Worm (Caenorhabditis elegans) whole organism, L2 larva: ENCODE measurements around the gene F42A9.9.

Experiments used
- C34F6.9 ChIP-seq: fragments of 150-350 bp; optimal IDR thresholded peaks from 2 replicates; lab custom pipeline; 2014; ENCODE audit warnings: missing biosample characterization, missing genetic modification characterization
- F13H6.1 ChIP-seq: sonication (generic microtip); optimal IDR thresholded peaks from 2 replicates; lab custom pipeline; 2016; ENCODE audit warnings: missing genetic modification characterization, missing compliant biosample characterization
- R02D3.7 ChIP-seq: fragments of 150-350 bp; optimal IDR thresholded peaks from 2 replicates; lab custom pipeline; 2014; ENCODE audit warnings: missing biosample characterization, missing genetic modification characterization
- Y55F3AM.14 ChIP-seq: fragments of 200-800 bp; sonication (Bioruptor generic); optimal IDR thresholded peaks from 2 replicates; lab custom pipeline; 2018; ENCODE audit warnings: mild to moderate bottlenecking, missing genetic modification characterization, missing compliant biosample characterization
- ZK546.5 ChIP-seq: sonication (generic microtip); optimal IDR thresholded peaks from 2 replicates; lab custom pipeline; 2017; ENCODE audit warnings: missing biosample characterization, missing genetic modification characterization
- alr-1 ChIP-seq: fragments of 150-350 bp; optimal IDR thresholded peaks from 2 replicates; lab custom pipeline; 2014; ENCODE audit warnings: missing biosample characterization, missing genetic modification characterization
- aly-2 ChIP-seq: fragments of 150-350 bp; optimal IDR thresholded peaks from 2 replicates; lab custom pipeline; 2014; ENCODE audit warnings: missing biosample characterization, missing genetic modification characterization
- ama-1 ChIP-seq: fragments of 150-350 bp; optimal IDR thresholded peaks from 2 replicates; lab custom pipeline; 2018; ENCODE audit warnings: inconsistent platforms
- blmp-1 ChIP-seq: sonication (generic microtip); optimal IDR thresholded peaks from 2 replicates; lab custom pipeline; 2017; ENCODE audit warnings: missing genetic modification characterization, mild to moderate bottlenecking, missing compliant biosample characterization, antibody characterized with exemption, moderate library complexity; ENCODE audit not compliant: insufficient read depth
- ceh-16 ChIP-seq: fragments of 150-350 bp; optimal IDR thresholded peaks from 2 replicates; lab custom pipeline; 2014; ENCODE audit warnings: missing biosample characterization, missing genetic modification characterization
- ceh-82 ChIP-seq: fragments of 150-350 bp; optimal IDR thresholded peaks from 2 replicates; lab custom pipeline; 2014; ENCODE audit warnings: missing biosample characterization, missing genetic modification characterization
- crh-2 ChIP-seq: sonication (generic microtip); optimal IDR thresholded peaks from 2 replicates; lab custom pipeline; 2017; ENCODE audit warnings: missing biosample characterization, missing genetic modification characterization
- dmd-4 ChIP-seq: sonication (generic microtip); optimal IDR thresholded peaks from 2 replicates; lab custom pipeline; 2017; ENCODE audit warnings: missing biosample characterization, missing genetic modification characterization
- egl-27 ChIP-seq: sonication (generic microtip); optimal IDR thresholded peaks from 3 replicates; lab custom pipeline; 2017; ENCODE audit warnings: missing biosample characterization, missing genetic modification reagents, missing genetic modification characterization
- elt-1 ChIP-seq: fragments of 150-350 bp; optimal IDR thresholded peaks from 2 replicates; lab custom pipeline; 2014; ENCODE audit warnings: missing biosample characterization, missing genetic modification characterization
- fos-1 ChIP-seq: fragments of 150-350 bp; optimal IDR thresholded peaks from 2 replicates; lab custom pipeline; 2014; ENCODE audit warnings: missing biosample characterization, missing genetic modification characterization
- gmeb-1 ChIP-seq: fragments of 150-350 bp; optimal IDR thresholded peaks from 2 replicates; lab custom pipeline; 2014; ENCODE audit warnings: missing biosample characterization, missing genetic modification characterization
- lin-11 ChIP-seq: fragments of 150-350 bp; sonication (generic microtip); optimal IDR thresholded peaks from 2 replicates; lab custom pipeline; 2014; ENCODE audit warnings: missing biosample characterization, missing genetic modification characterization, inconsistent platforms, mixed read lengths
- lin-13 ChIP-seq: fragments of 150-350 bp; optimal IDR thresholded peaks from 2 replicates; lab custom pipeline; 2014; ENCODE audit warnings: missing biosample characterization, missing genetic modification reagents, missing genetic modification characterization
- lin-39 ChIP-seq: fragments of 150-350 bp; optimal IDR thresholded peaks from 2 replicates; lab custom pipeline; 2014; ENCODE audit warnings: missing biosample characterization, missing genetic modification reagents, missing genetic modification characterization
- lsy-2 ChIP-seq, 2 experiments: fragments of 150-350 bp in 1 of 2; sonication (generic microtip) in 1 of 2; optimal IDR thresholded peaks; 2 replicates each; lab custom pipeline; 2014 to 2017; ENCODE audit warnings: missing biosample characterization in 2 of 2, missing genetic modification characterization in 2 of 2
- mab-5 ChIP-seq: fragments of 150-350 bp; optimal IDR thresholded peaks from 2 replicates; lab custom pipeline; 2014; ENCODE audit warnings: missing biosample characterization, missing genetic modification characterization
- mbf-1 ChIP-seq: sonication (generic microtip); optimal IDR thresholded peaks from 2 replicates; lab custom pipeline; 2017; ENCODE audit warnings: missing biosample characterization, missing genetic modification characterization
- mdl-1 ChIP-seq, 2 experiments: fragments of 150-350 bp in 1 of 2; sonication (generic microtip) in 1 of 2; optimal IDR thresholded peaks; 2 replicates each; lab custom pipeline; 2017; ENCODE audit warnings: missing biosample characterization in 2 of 2, missing genetic modification characterization in 2 of 2
- nhr-10 ChIP-seq: sonication (generic microtip); optimal IDR thresholded peaks from 2 replicates; lab custom pipeline; 2017; ENCODE audit warnings: missing biosample characterization, missing genetic modification characterization
- nhr-11 ChIP-seq: fragments of 150-350 bp; optimal IDR thresholded peaks from 2 replicates; lab custom pipeline; 2014; ENCODE audit warnings: missing biosample characterization, missing genetic modification characterization
- nhr-12 ChIP-seq: fragments of 150-350 bp; optimal IDR thresholded peaks from 2 replicates; lab custom pipeline; 2014; ENCODE audit warnings: missing biosample characterization, missing genetic modification characterization
- nhr-129 ChIP-seq: fragments of 150-350 bp; optimal IDR thresholded peaks from 2 replicates; lab custom pipeline; 2014; ENCODE audit warnings: missing biosample characterization, missing genetic modification characterization
- nhr-21 ChIP-seq: fragments of 150-350 bp; optimal IDR thresholded peaks from 2 replicates; lab custom pipeline; 2014; ENCODE audit warnings: missing biosample characterization, missing genetic modification characterization
- nhr-23 ChIP-seq: fragments of 150-350 bp; optimal IDR thresholded peaks from 2 replicates; lab custom pipeline; 2014; ENCODE audit warnings: missing biosample characterization, missing genetic modification reagents, missing genetic modification characterization
- nhr-237 ChIP-seq: fragments of 150-350 bp; optimal IDR thresholded peaks from 2 replicates; lab custom pipeline; 2014; ENCODE audit warnings: missing biosample characterization, missing genetic modification characterization
- nhr-25 ChIP-seq: fragments of 150-350 bp; sonication (generic microtip); optimal IDR thresholded peaks from 3 replicates; lab custom pipeline; 2014; ENCODE audit warnings: missing biosample characterization, missing genetic modification characterization
- nhr-6 ChIP-seq: fragments of 150-350 bp; optimal IDR thresholded peaks from 2 replicates; lab custom pipeline; 2014; ENCODE audit warnings: missing biosample characterization, missing genetic modification characterization
- peb-1 ChIP-seq: fragments of 150-350 bp; optimal IDR thresholded peaks from 2 replicates; lab custom pipeline; 2014; ENCODE audit warnings: missing biosample characterization, missing genetic modification characterization
- sem-4 ChIP-seq: fragments of 150-350 bp; optimal IDR thresholded peaks from 2 replicates; lab custom pipeline; 2014; ENCODE audit warnings: missing biosample characterization, missing genetic modification reagents, missing genetic modification characterization
- skn-1 ChIP-seq: sonication (generic microtip); optimal IDR thresholded peaks from 2 replicates; lab custom pipeline; 2017; ENCODE audit warnings: missing biosample characterization, missing genetic modification characterization
- sma-3 ChIP-seq: sonication (generic microtip); optimal IDR thresholded peaks from 2 replicates; lab custom pipeline; 2016; ENCODE audit warnings: missing genetic modification reagents, missing genetic modification characterization, missing compliant biosample characterization
- sma-9 ChIP-seq, 2 experiments: fragments of 150-350 bp in 1 of 2; sonication (generic microtip) in 1 of 2; optimal IDR thresholded peaks; 2 replicates each; lab custom pipeline; 2014 to 2016; ENCODE audit warnings: missing genetic modification characterization in 2 of 2, mild to moderate bottlenecking in 1 of 2, missing biosample characterization in 1 of 2, missing compliant biosample characterization in 1 of 2, missing genetic modification reagents in 1 of 2, moderate library complexity in 1 of 2
- snpc-4 ChIP-seq: fragments of 150-350 bp; optimal IDR thresholded peaks from 2 replicates; lab custom pipeline; 2014; ENCODE audit warnings: missing biosample characterization, missing genetic modification characterization
- unc-55 ChIP-seq: fragments of 150-350 bp; sonication (generic microtip); optimal IDR thresholded peaks from 3 replicates; lab custom pipeline; 2014; ENCODE audit warnings: missing biosample characterization, missing genetic modification reagents, missing genetic modification characterization
- unc-62 ChIP-seq: fragments of 150-350 bp; optimal IDR thresholded peaks from 2 replicates; lab custom pipeline; 2014; ENCODE audit warnings: missing biosample characterization, missing genetic modification reagents, missing genetic modification characterization
- ztf-1 ChIP-seq: fragments of 200-800 bp; sonication (Bioruptor generic); conservative IDR thresholded peaks from 2 replicates; pipeline ENCODE4 v1.3.6; 2022; ENCODE audit warnings: missing genetic modification characterization, missing compliant biosample characterization
- ztf-4 ChIP-seq: fragments of 150-350 bp; optimal IDR thresholded peaks from 2 replicates; lab custom pipeline; 2014; ENCODE audit warnings: missing biosample characterization, missing genetic modification characterization

The F42A9.9 gene

ce11 chrIV:8631033-8631432 is 7.6 kb downstream of the F42A9.9 start, which contains the start of gene dgk-4:
dgk-4 (plus strand) TSS chrIV:8631333.
- no peak for TF ChIP-seq nhr-12
- TF ChIP-seq nhr-25 (tag; lab: Kevin White, UChicago), result no peak
- no peak for TF ChIP-seq ceh-82
- TF ChIP-seq ztf-4 (tag; lab: Kevin White, UChicago), result no peak
- no peak for TF ChIP-seq sem-4 (tag; lab: Kevin White, UChicago)
- TF ChIP-seq R02D3.7 (tag; lab: Kevin White, UChicago), result no peak
- TF ChIP-seq nhr-6 (tag; lab: Kevin White, UChicago), result no peak
- TF ChIP-seq mbf-1 (tag; lab: Kevin White, UChicago), result no peak
- TF ChIP-seq nhr-21 (tag; lab: Kevin White, UChicago), result no peak
- no peak for TF ChIP-seq unc-62 (GFP tag; lab: Kevin White, UChicago)
- TF ChIP-seq, all 48 proteins: peak for 0

DNA sequence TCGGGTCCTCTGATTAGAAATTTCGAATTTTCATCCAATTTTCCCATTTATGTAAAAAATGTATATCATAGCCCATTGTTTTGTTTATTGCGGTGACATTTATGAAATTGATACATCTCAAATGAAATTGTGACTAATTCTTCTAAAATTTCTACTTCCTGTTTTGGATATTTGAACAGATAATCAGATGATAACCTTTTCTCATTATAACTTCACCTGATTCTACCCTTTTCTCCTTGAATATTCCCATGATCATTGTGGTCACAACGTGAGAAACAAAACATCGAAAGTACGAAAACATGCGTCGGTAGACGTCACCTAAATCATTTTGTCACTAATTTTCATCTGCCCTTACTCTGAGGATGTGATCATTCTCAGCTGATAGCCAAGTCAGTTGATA is 8.4 kb downstream of the F42A9.9 start:
- TF ChIP-seq gmeb-1 (tag; lab: Kevin White, UChicago), result no peak
- TF ChIP-seq, all 48 proteins: peak for 0

- peak; percentile 83 for TF ChIP-seq nhr-129 (tag; lab: Kevin White, UChicago)
- peak; percentile 59 for TF ChIP-seq C34F6.9 (tag; lab: Kevin White, UChicago)
- peak; percentile 35 to 59 for TF ChIP-seq lsy-2 (tag; optimal IDR thresholded peaks at IDR 0.05; lab: Kevin White, UChicago)
- TF ChIP-seq crh-2 (tag; lab: Kevin White, UChicago), result peak; percentile 59
- TF ChIP-seq alr-1 (tag; lab: Kevin White, UChicago), result no peak
- no peak for TF ChIP-seq ceh-16 (tag; lab: Kevin White, UChicago)
- peak; percentile 63 for TF ChIP-seq sma-9 (GFP tag; optimal IDR thresholded peaks at IDR 0.05; lab: Kevin White, UChicago)
- TF ChIP-seq sma-9 (tag; optimal IDR thresholded peaks at IDR 0.05; lab: Kevin White, UChicago), result no peak
- peak; percentile 61 for TF ChIP-seq ztf-4 (tag; lab: Kevin White, UChicago)
- TF ChIP-seq mbf-1 (tag; lab: Kevin White, UChicago), result no peak
- peak; percentile 86 for TF ChIP-seq F13H6.1 (tag; lab: Kevin White, UChicago)
- TF ChIP-seq unc-55, result peak; percentile 65
- peak; percentile 56 for TF ChIP-seq sem-4 (tag; lab: Kevin White, UChicago)
- TF ChIP-seq mdl-1 (tag; optimal IDR thresholded peaks at IDR 0.05; lab: Kevin White, UChicago), result peak in 1 of 2 experiments; percentile 36
- TF ChIP-seq snpc-4, result peak; percentile 39
Observed at ce11 chrIV:8629609-8630052, 9.0 kb downstream of the F42A9.9 start.

DNA sequence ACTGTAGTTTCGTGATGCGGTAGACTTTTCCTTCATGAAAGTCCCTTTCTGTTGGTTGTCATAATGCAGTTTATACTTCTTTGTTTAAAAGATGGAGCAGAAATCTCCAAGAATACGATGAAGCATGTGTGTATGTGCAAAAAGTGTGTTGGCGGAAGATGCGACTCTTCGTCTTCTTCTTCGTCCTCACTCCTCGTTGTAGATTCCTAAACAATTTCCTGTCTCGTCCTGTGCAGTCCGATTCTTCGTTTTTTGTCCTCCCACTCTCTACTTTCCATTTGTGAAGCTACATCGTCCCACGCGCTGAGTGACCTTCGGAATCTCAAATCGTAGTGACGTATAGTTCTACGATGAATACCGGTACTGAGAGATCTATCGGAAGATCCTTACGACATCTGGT is 10.4 kb downstream of the F42A9.9 start:
- TF ChIP-seq ZK546.5, result no peak
- no peak for TF ChIP-seq sma-3
- no peak for TF ChIP-seq nhr-10 (tag; lab: Kevin White, UChicago)
- TF ChIP-seq F13H6.1 (tag; lab: Kevin White, UChicago), result no peak
- TF ChIP-seq egl-27 (tag; lab: Kevin White, UChicago), result no peak
- no peak for TF ChIP-seq mdl-1 (tag; optimal IDR thresholded peaks at IDR 0.05; lab: Kevin White, UChicago)
- no peak for TF ChIP-seq unc-62 (GFP tag; lab: Kevin White, UChicago)
- no peak for TF ChIP-seq ztf-4 (tag; lab: Kevin White, UChicago)
- no peak for TF ChIP-seq sma-9 (GFP tag; optimal IDR thresholded peaks at IDR 0.05; lab: Kevin White, UChicago)
- no peak for TF ChIP-seq sma-9 (tag; optimal IDR thresholded peaks at IDR 0.05; lab: Kevin White, UChicago)
- TF ChIP-seq alr-1 (tag; lab: Kevin White, UChicago), result no peak
- TF ChIP-seq dmd-4, result no peak
- no peak for TF ChIP-seq aly-2 (tag; lab: Kevin White, UChicago)
- TF ChIP-seq unc-55, result no peak
- TF ChIP-seq nhr-11, result no peak
- TF ChIP-seq blmp-1, result no peak
- no peak for TF ChIP-seq lin-11 (tag; lab: Kevin White, UChicago)
- no peak for TF ChIP-seq R02D3.7 (tag; lab: Kevin White, UChicago)
- TF ChIP-seq lin-39 (tag; lab: Kevin White, UChicago), result no peak
- no peak for TF ChIP-seq nhr-23 (tag; lab: Kevin White, UChicago)

DNA sequence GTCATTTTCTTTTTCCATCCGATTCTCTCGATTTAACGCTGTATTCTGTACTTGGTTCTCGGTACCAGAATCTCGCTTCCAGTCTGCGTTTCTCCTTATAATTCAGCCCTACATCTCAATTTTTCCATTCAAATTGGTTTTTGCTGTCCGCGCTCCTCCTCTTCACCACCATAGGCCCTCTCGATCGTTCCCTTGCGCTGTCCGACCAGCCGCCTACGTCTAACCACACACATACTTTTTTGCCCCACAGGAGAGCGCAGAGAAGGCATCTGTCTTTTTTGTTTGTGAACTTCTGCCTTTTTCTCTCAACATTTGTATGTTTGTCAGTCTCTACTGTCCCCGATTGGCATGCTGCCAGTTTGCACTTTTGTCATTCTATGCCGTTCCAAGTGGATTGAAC is 11.3 kb downstream of the F42A9.9 start, which contains the start of gene F42A9.11:
TSS of gene F42A9.11 (plus strand) at position 310 of the 400 bp plus-strand sequence.
- no peak for TF ChIP-seq lin-39 (tag; lab: Kevin White, UChicago)
- no peak for TF ChIP-seq nhr-12
- peak; percentile 46 for TF ChIP-seq C34F6.9 (tag; lab: Kevin White, UChicago)
- no peak for TF ChIP-seq ztf-4 (tag; lab: Kevin White, UChicago)
- no peak for TF ChIP-seq skn-1 (tag; lab: Kevin White, UChicago)
- TF ChIP-seq ztf-1, result no peak
- TF ChIP-seq ceh-16 (tag; lab: Kevin White, UChicago), result no peak
- no peak for TF ChIP-seq mab-5 (tag; lab: Kevin White, UChicago)
- TF ChIP-seq lin-13, result no peak
- no peak for TF ChIP-seq dmd-4
- no peak for TF ChIP-seq mdl-1 (tag; optimal IDR thresholded peaks at IDR 0.05; lab: Kevin White, UChicago)
- no peak for TF ChIP-seq ama-1 (lab: Kevin White, UChicago)
- TF ChIP-seq blmp-1, result peak; percentile 53
- TF ChIP-seq crh-2 (tag; lab: Kevin White, UChicago), result no peak
- no peak for TF ChIP-seq peb-1
- no peak for TF ChIP-seq Y55F3AM.14 (GFP tag; lab: Kevin White, UChicago)
- no peak for TF ChIP-seq snpc-4
- no peak for TF ChIP-seq alr-1 (tag; lab: Kevin White, UChicago)
- TF ChIP-seq nhr-237 (tag; lab: Kevin White, UChicago), result no peak
- TF ChIP-seq F13H6.1 (tag; lab: Kevin White, UChicago), result peak; percentile 61
- TF ChIP-seq elt-1 (tag; lab: Kevin White, UChicago), result no peak
- no peak for TF ChIP-seq nhr-11
- peak; percentile 57 for TF ChIP-seq fos-1 (tag; lab: Kevin White, UChicago)
- no peak for TF ChIP-seq ceh-82
